Fruit fly (Drosophila melanogaster): ENCODE measurements around the gene CG10254.
A peak's percentile ranks its signal among the peaks of the same experiment; 100 is the strongest.

CG10254 gene

DNA sequence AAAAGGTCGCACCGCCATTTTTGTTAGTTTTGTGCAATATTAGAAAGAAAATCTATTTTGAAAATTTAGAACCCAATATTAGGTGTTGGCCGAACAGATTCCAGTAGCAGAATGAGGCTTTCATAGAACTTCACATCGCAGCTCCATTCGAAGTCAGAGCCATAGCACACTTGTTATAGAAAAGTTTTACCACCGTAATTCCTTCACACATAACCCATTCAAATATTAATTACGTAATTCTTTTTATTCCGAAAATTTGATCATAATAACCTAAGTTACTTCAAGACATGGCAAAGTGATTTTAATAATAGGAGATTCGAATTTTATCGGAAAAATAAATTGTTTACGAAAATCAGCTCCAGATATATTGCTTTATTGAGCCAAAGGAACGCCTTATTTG, 1.4 kb upstream of the CG10254 start, which contains the start of gene CG10252:
Gene CG10252 (minus strand): TSS at position 101 of the 400 bp plus-strand sequence.
- TF ChIP-seq sv (GFP tag; optimal IDR thresholded peaks at IDR 0.05) (no peak), Hr83 (GFP tag; optimal IDR thresholded peaks at IDR 0.05; ENCODE audit: poor library complexity, severe bottlenecking) (no peak), h (GFP tag; optimal IDR thresholded peaks at IDR 0.05) (no peak), dmrt93B (GFP tag; optimal IDR thresholded peaks at IDR 0.05) (no peak), usp (GFP tag; optimal IDR thresholded peaks at IDR 0.05) (no peak), CG9705 (GFP tag; optimal IDR thresholded peaks at IDR 0.05) (no peak), Dfd (GFP tag; optimal IDR thresholded peaks at IDR 0.05) (no peak), Rel (GFP tag; optimal IDR thresholded peaks at IDR 0.05) (no peak), Rel (tag; optimal IDR thresholded peaks at IDR 0.05) (no peak), woc (GFP tag; optimal IDR thresholded peaks at IDR 0.05) (no peak), CrebA (GFP tag; optimal IDR thresholded peaks at IDR 0.05; ENCODE audit: borderline replicate concordance) (no peak), Vsx2 (GFP tag; optimal IDR thresholded peaks at IDR 0.05; ENCODE audit: partially characterized antibody) (no peak), psq (GFP tag; optimal IDR thresholded peaks at IDR 0.05) (no peak), lola (GFP tag; optimal IDR thresholded peaks at IDR 0.05) (no peak), rgr (GFP tag; optimal IDR thresholded peaks at IDR 0.05) (no peak), Hr78 (GFP tag; optimal IDR thresholded peaks at IDR 0.05) (no peak), Mio (GFP tag; optimal IDR thresholded peaks at IDR 0.05) (no peak), Hnf4 (GFP tag; optimal IDR thresholded peaks at IDR 0.05) (no peak), br (GFP tag; optimal IDR thresholded peaks at IDR 0.05) (no peak)

dm6 chr3R:23686924-23687323, 7.9 kb downstream of the CG10254 start:
- TF ChIP-seq Rel (GFP tag; optimal IDR thresholded peaks at IDR 0.05), result no peak
- peak; percentile 86 for TF ChIP-seq Rel (tag; optimal IDR thresholded peaks at IDR 0.05)
- TF ChIP-seq CG32264 (GFP tag; optimal IDR thresholded peaks at IDR 0.05), result no peak

DNA sequence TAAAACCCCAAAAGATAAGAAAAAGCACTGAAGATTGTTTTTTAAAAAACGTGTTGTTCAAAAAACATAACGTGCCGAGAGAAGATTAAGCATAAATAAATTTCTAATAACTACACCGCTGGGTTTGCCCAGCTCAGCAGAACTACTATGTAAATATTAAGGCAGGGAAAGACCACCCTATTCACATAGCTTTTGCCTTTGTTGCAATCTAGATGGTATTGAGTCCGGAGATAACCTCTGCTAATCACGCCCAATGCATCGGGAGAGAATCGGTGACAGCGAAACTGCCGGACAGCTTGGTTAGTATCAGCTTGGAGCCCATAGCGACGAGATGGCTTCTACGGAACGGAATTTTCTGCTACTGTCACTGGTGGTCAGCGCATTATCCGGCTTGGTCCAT, 8.8 kb downstream of the CG10254 start, which contains the start of gene SPE:
Gene SPE (plus strand): TSS at position 301 of the 400 bp plus-strand sequence.
- TF ChIP-seq N (GFP tag; optimal IDR thresholded peaks at IDR 0.05) (no peak), OdsH (GFP tag; optimal IDR thresholded peaks at IDR 0.05) (no peak), Rel (GFP tag; optimal IDR thresholded peaks at IDR 0.05) (no peak), Rel (tag; optimal IDR thresholded peaks at IDR 0.05) (peak; percentile 68)

DNA sequence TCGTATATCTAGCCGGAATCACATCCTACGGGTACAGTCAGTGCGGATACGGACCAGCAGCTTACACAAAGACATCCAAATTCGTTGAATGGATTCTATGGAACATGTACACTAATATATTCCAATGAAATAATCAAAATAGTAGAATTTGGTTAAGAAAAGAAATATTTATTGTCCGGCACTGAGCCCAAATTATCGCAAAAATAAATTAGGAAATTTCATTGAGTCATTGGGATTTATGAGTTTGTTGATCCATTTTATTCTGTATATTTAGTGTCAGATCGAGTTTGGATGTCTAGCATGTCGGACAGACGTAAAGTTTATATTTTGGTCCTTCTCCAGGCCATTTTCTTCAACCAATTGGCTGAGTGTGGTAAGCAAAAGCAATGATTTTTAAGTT, 11.0 kb downstream of the CG10254 start, which contains the start of gene CG18754:
Gene CG18754 (plus strand): TSS at position 301 of the 400 bp plus-strand sequence.
- no peak for TF ChIP-seq OdsH (GFP tag; optimal IDR thresholded peaks at IDR 0.05)
- no peak for TF ChIP-seq Myc (optimal IDR thresholded peaks at IDR 0.05)
- TF ChIP-seq Dfd (GFP tag; optimal IDR thresholded peaks at IDR 0.05), result no peak
- TF ChIP-seq woc (GFP tag; optimal IDR thresholded peaks at IDR 0.05), result no peak
- no peak for TF ChIP-seq br (GFP tag; optimal IDR thresholded peaks at IDR 0.05)
- no peak for TF ChIP-seq Abd-B (GFP tag; optimal IDR thresholded peaks at IDR 0.05)
- no peak for TF ChIP-seq Mio (GFP tag; optimal IDR thresholded peaks at IDR 0.05)
- no peak for TF ChIP-seq psq (GFP tag; optimal IDR thresholded peaks at IDR 0.05)
- TF ChIP-seq Hr83 (GFP tag; optimal IDR thresholded peaks at IDR 0.05; ENCODE audit: poor library complexity, severe bottlenecking), result no peak
- no peak for TF ChIP-seq sage (GFP tag; optimal IDR thresholded peaks at IDR 0.05)
- no peak for TF ChIP-seq dmrt93B (GFP tag; optimal IDR thresholded peaks at IDR 0.05)

DNA sequence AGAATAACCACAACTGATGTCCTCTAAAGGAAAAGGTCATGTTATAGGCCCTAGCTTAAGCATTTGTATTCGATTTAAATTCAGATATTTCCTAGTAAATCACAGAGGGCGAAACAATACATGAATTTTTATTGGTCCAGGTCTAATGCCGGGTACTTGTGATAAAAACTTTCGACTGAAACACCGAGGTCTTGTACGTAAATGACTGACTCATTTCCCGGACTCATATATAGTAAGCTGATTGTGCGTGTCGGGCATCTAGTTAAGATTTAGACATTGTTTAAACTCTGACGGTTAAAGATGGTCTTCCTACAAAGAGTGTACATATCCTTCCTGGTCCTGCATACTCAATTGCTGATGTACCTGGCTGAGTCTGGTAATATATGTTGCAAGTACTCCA, 12.6 kb downstream of the CG10254 start, which contains the start of gene CG16710:
Gene CG16710 (plus strand): TSS at position 301 of the 400 bp plus-strand sequence.
- TF ChIP-seq Rel (GFP tag; optimal IDR thresholded peaks at IDR 0.05), result no peak
- TF ChIP-seq Rel (tag; optimal IDR thresholded peaks at IDR 0.05), result no peak
- no peak for TF ChIP-seq Myc (optimal IDR thresholded peaks at IDR 0.05)
- no peak for TF ChIP-seq ey (GFP tag; optimal IDR thresholded peaks at IDR 0.05)
- TF ChIP-seq foxo (GFP tag; optimal IDR thresholded peaks at IDR 0.05), result no peak
- no peak for TF ChIP-seq rgr (GFP tag; optimal IDR thresholded peaks at IDR 0.05)
- TF ChIP-seq psq (GFP tag; optimal IDR thresholded peaks at IDR 0.05), result no peak
- TF ChIP-seq usp (GFP tag; optimal IDR thresholded peaks at IDR 0.05), result no peak
- no peak for TF ChIP-seq br (GFP tag; optimal IDR thresholded peaks at IDR 0.05)
- no peak for TF ChIP-seq GATAd (GFP tag; optimal IDR thresholded peaks at IDR 0.05)
- TF ChIP-seq jim (GFP tag; optimal IDR thresholded peaks at IDR 0.05), result no peak
- no peak for TF ChIP-seq tai (GFP tag; optimal IDR thresholded peaks at IDR 0.05)
- TF ChIP-seq CG9705 (GFP tag; optimal IDR thresholded peaks at IDR 0.05), result no peak
- no peak for TF ChIP-seq h (GFP tag; optimal IDR thresholded peaks at IDR 0.05)
- no peak for TF ChIP-seq Hnf4 (GFP tag; optimal IDR thresholded peaks at IDR 0.05)
- no peak for TF ChIP-seq dsf (GFP tag; optimal IDR thresholded peaks at IDR 0.05; ENCODE audit: borderline replicate concordance)

Measured in whole organism, wandering third instar larva.